Worm (Caenorhabditis elegans) whole organism, L2 larva: ENCODE data around the gene aakg-1.

Source experiments
- F13H6.1 ChIP-seq: sonication (generic microtip); optimal IDR thresholded peaks from 2 replicates; lab custom pipeline; 2016; ENCODE audit warnings: missing genetic modification characterization, missing compliant biosample characterization
- ama-1 ChIP-seq: fragments of 150-350 bp; optimal IDR thresholded peaks from 2 replicates; lab custom pipeline; 2018; ENCODE audit warnings: inconsistent platforms
- ceh-82 ChIP-seq: fragments of 150-350 bp; optimal IDR thresholded peaks from 2 replicates; lab custom pipeline; 2014; ENCODE audit warnings: missing biosample characterization, missing genetic modification characterization
- elt-3 ChIP-seq: sonication (generic microtip); optimal IDR thresholded peaks from 2 replicates; lab custom pipeline; 2017; ENCODE audit warnings: missing biosample characterization, missing genetic modification characterization
- lin-13 ChIP-seq: fragments of 150-350 bp; optimal IDR thresholded peaks from 2 replicates; lab custom pipeline; 2014; ENCODE audit warnings: missing biosample characterization, missing genetic modification reagents, missing genetic modification characterization
- nhr-10 ChIP-seq: sonication (generic microtip); optimal IDR thresholded peaks from 2 replicates; lab custom pipeline; 2017; ENCODE audit warnings: missing biosample characterization, missing genetic modification characterization
- nhr-21 ChIP-seq: fragments of 150-350 bp; optimal IDR thresholded peaks from 2 replicates; lab custom pipeline; 2014; ENCODE audit warnings: missing biosample characterization, missing genetic modification characterization
- nhr-25 ChIP-seq: fragments of 150-350 bp; sonication (generic microtip); optimal IDR thresholded peaks from 3 replicates; lab custom pipeline; 2014; ENCODE audit warnings: missing biosample characterization, missing genetic modification characterization
- skn-1 ChIP-seq: sonication (generic microtip); optimal IDR thresholded peaks from 2 replicates; lab custom pipeline; 2017; ENCODE audit warnings: missing biosample characterization, missing genetic modification characterization
- sma-3 ChIP-seq: sonication (generic microtip); optimal IDR thresholded peaks from 2 replicates; lab custom pipeline; 2016; ENCODE audit warnings: missing genetic modification reagents, missing genetic modification characterization, missing compliant biosample characterization
- unc-55 ChIP-seq: fragments of 150-350 bp; sonication (generic microtip); optimal IDR thresholded peaks from 3 replicates; lab custom pipeline; 2014; ENCODE audit warnings: missing biosample characterization, missing genetic modification reagents, missing genetic modification characterization
- zag-1 ChIP-seq: fragments of 150-350 bp; optimal IDR thresholded peaks from 2 replicates; lab custom pipeline; 2014; ENCODE audit warnings: missing biosample characterization, missing genetic modification characterization
- ztf-1 ChIP-seq: fragments of 200-800 bp; sonication (Bioruptor generic); conservative IDR thresholded peaks from 2 replicates; pipeline ENCODE4 v1.3.6; 2022; ENCODE audit warnings: missing genetic modification characterization, missing compliant biosample characterization
- ztf-11 ChIP-seq: sonication (generic microtip); optimal IDR thresholded peaks from 2 replicates; lab custom pipeline; 2017; ENCODE audit warnings: missing biosample characterization, missing genetic modification characterization

Gene aakg-1

DNA sequence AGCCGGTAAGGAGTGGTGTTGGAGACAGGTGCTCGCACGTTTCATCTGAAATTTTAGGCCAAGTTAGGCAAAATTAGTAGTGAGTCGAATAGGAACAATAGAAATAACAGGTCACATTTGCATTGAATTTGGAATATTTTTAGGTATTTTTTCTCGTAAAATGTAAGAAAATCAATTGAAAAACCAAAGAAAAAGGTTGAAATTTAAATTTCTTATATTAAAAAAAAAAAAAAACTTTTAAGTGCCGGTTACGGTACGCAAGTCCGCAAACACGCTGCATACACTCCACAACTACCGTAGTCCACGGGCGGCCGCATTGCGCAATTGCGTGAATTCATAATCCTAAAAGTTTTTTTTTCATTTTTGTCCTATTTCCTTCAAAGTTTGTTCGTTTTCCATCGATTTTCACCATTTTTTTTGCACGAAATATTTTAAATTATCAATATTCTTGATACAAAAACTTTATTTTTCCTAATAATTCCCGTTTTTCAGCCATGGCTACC, 79.6 kb downstream of the aakg-1 start, which contains the start of the genes Y111B2A.1 and Y111B2A.2:
TSS of gene Y111B2A.1 (minus strand) at position 51 of the 503 bp plus-strand sequence.
TSS of gene Y111B2A.2 (plus strand) at position 493 of the 503 bp plus-strand sequence.
- no peak for TF ChIP-seq ceh-82 (tag; lab: Kevin White, UChicago)
- no peak for TF ChIP-seq nhr-21 (tag; lab: Kevin White, UChicago)
- TF ChIP-seq unc-55 (GFP tag; lab: Kevin White, UChicago): no peak
- no peak for TF ChIP-seq lin-13 (GFP tag; lab: Kevin White, UChicago)
- no peak for TF ChIP-seq ztf-1 (GFP tag; lab: Robert Waterston, UW)
- no peak for TF ChIP-seq zag-1 (tag; lab: Kevin White, UChicago)
- no peak for TF ChIP-seq elt-3 (tag; lab: Kevin White, UChicago)

ce11 chrIII:12491984-12492383, 83.2 kb downstream of the aakg-1 start, which contains the start of gene Y49E10.25:
TSS of gene Y49E10.25 (minus strand) at chrIII:12492084.
- TF ChIP-seq zag-1 (tag; lab: Kevin White, UChicago) (no peak), ama-1 (lab: Kevin White, UChicago) (no peak), nhr-25 (no peak), ztf-11 (tag; lab: Kevin White, UChicago) (no peak), sma-3 (GFP tag; lab: Kevin White, UChicago) (no peak), nhr-10 (tag; lab: Kevin White, UChicago) (no peak), skn-1 (tag; lab: Kevin White, UChicago) (no peak), F13H6.1 (tag; lab: Kevin White, UChicago) (no peak)
- TF ChIP-seq, all 48 proteins: peak for 0
